Fruit fly (Drosophila melanogaster) whole organism, embryonic: ENCODE results near the gene Sam-S.

Source experiments
- Abd-B ChIP-seq: fragments of 200-800 bp; sonication (Bioruptor generic); optimal IDR thresholded peaks from 2 replicates; lab custom pipeline; 2018; ENCODE audit warnings: missing biosample characterization, mild to moderate bottlenecking, missing genetic modification characterization, moderate library complexity
- Ada2b ChIP-seq: fragments of 200-800 bp; sonication (Bioruptor generic); IDR thresholded peaks from 2 replicates; pipeline ENCODE4 v1.3.6; 2022; ENCODE audit warnings: missing biosample characterization, missing genetic modification characterization
- Atf-2 ChIP-seq: fragments of 200-800 bp; sonication (Bioruptor generic); optimal IDR thresholded peaks from 2 replicates; lab custom pipeline; 2016; ENCODE audit warnings: missing biosample characterization, missing genetic modification characterization
- B-H1 ChIP-seq: fragments of 200-800 bp; sonication (Bioruptor generic); IDR thresholded peaks from 3 replicates; pipeline ENCODE4 v1.3.6; 2022; ENCODE audit warnings: missing biosample characterization, missing genetic modification characterization
- CG1024 ChIP-seq: fragments of 200-800 bp; sonication (Bioruptor generic); IDR thresholded peaks from 2 replicates; pipeline ENCODE4 v1.3.6; 2022; ENCODE audit warnings: missing biosample characterization, missing genetic modification characterization
- CG10462 ChIP-seq: fragments of 200-800 bp; sonication (Bioruptor generic); optimal IDR thresholded peaks from 2 replicates; lab custom pipeline; 2016; ENCODE audit warnings: missing biosample characterization, missing genetic modification characterization
- CG10654 ChIP-seq: fragments of 200-800 bp; sonication (Bioruptor generic); optimal IDR thresholded peaks from 2 replicates; lab custom pipeline; 2016; ENCODE audit warnings: missing biosample characterization, missing genetic modification characterization
- CG12236 ChIP-seq: fragments of 200-800 bp; sonication (Bioruptor generic); optimal IDR thresholded peaks from 2 replicates; lab custom pipeline; 2016; ENCODE audit warnings: missing biosample characterization, missing genetic modification characterization
- CG13123 ChIP-seq: fragments of 200-800 bp; sonication (Bioruptor generic); optimal IDR thresholded peaks from 2 replicates; lab custom pipeline; 2016; ENCODE audit warnings: missing biosample characterization, missing genetic modification characterization
- CG15269 ChIP-seq: fragments of 200-800 bp; sonication (Bioruptor generic); optimal IDR thresholded peaks from 2 replicates; lab custom pipeline; 2018; ENCODE audit warnings: missing biosample characterization, mild to moderate bottlenecking, missing genetic modification characterization, moderate library complexity
- CG17612 ChIP-seq: fragments of 200-800 bp; sonication (Bioruptor generic); IDR thresholded peaks from 2 replicates; pipeline ENCODE4 v1.3.6; 2022; ENCODE audit warnings: missing biosample characterization, missing genetic modification characterization
- CG3065 ChIP-seq: fragments of 200-800 bp; sonication (Bioruptor generic); optimal IDR thresholded peaks from 2 replicates; lab custom pipeline; 2016; ENCODE audit warnings: missing biosample characterization, missing genetic modification characterization
- CG31365 ChIP-seq: fragments of 200-800 bp; sonication (Bioruptor generic); optimal IDR thresholded peaks from 2 replicates; lab custom pipeline; 2018; ENCODE audit warnings: missing biosample characterization, mild to moderate bottlenecking, missing genetic modification characterization
- CG3726 ChIP-seq: fragments of 200-800 bp; sonication (Bioruptor generic); IDR thresholded peaks from 3 replicates; pipeline ENCODE4, ENCODE4 v1.3.6; 2022; ENCODE audit warnings: missing biosample characterization, missing genetic modification characterization
- CG6683 ChIP-seq: fragments of 200-800 bp; sonication (Bioruptor generic); optimal IDR thresholded peaks from 2 replicates; lab custom pipeline; 2017; ENCODE audit warnings: missing biosample characterization, mild to moderate bottlenecking, missing genetic modification characterization, missing genetic modification reagents
- CG6791 ChIP-seq: fragments of 200-800 bp; sonication (Bioruptor generic); IDR thresholded peaks from 3 replicates; pipeline ENCODE4 v1.3.6; 2022; ENCODE audit warnings: missing biosample characterization, missing genetic modification characterization; ENCODE audit not compliant: partially characterized antibody
- CG7556 ChIP-seq: fragments of 200-800 bp; sonication (Bioruptor generic); optimal IDR thresholded peaks from 2 replicates; lab custom pipeline; 2017; ENCODE audit warnings: missing biosample characterization, mild to moderate bottlenecking, missing genetic modification characterization
- CG7928 ChIP-seq: fragments of 200-800 bp; sonication (Bioruptor generic); optimal IDR thresholded peaks from 2 replicates; lab custom pipeline; 2017; ENCODE audit warnings: missing biosample characterization, mild to moderate bottlenecking, missing genetic modification characterization
- CG8089 ChIP-seq: fragments of 200-800 bp; sonication (Bioruptor generic); optimal IDR thresholded peaks from 3 replicates; lab custom pipeline; 2016; ENCODE audit warnings: missing biosample characterization, missing genetic modification characterization
- D19B ChIP-seq: fragments of 200-800 bp; sonication (Bioruptor generic); optimal IDR thresholded peaks from 2 replicates; lab custom pipeline; 2017; ENCODE audit warnings: missing biosample characterization, mild to moderate bottlenecking, missing genetic modification characterization
- Dfd ChIP-seq, 2 experiments: fragments of >200 bp; optimal IDR thresholded peaks; 2 replicates each; lab custom pipeline; 2017; ENCODE audit warnings: missing biosample characterization in 2 of 2, missing genetic modification characterization in 2 of 2
- Dip3 ChIP-seq: fragments of 200-800 bp; sonication (Bioruptor generic); optimal IDR thresholded peaks from 3 replicates; lab custom pipeline; 2016; ENCODE audit warnings: missing biosample characterization, missing genetic modification characterization
- Hey ChIP-seq: fragments of 200-800 bp; sonication (Bioruptor generic); optimal IDR thresholded peaks from 3 replicates; lab custom pipeline; 2018; ENCODE audit warnings: missing biosample characterization, mild to moderate bottlenecking, missing genetic modification characterization
- Jarid2 ChIP-seq: fragments of 200-800 bp; sonication (Bioruptor generic); optimal IDR thresholded peaks from 3 replicates; lab custom pipeline; 2017; ENCODE audit warnings: mild to moderate bottlenecking, missing biosample characterization, missing genetic modification reagents, missing genetic modification characterization
- Lim3 ChIP-seq: fragments of 200-800 bp; sonication (Bioruptor generic); IDR thresholded peaks from 2 replicates; pipeline ENCODE4 v1.3.6; 2022; ENCODE audit warnings: missing biosample characterization, missing genetic modification characterization
- MTF-1 ChIP-seq: fragments of 200-800 bp; sonication (Bioruptor generic); optimal IDR thresholded peaks from 2 replicates; lab custom pipeline; 2018; ENCODE audit warnings: missing biosample characterization, mild to moderate bottlenecking, missing genetic modification characterization, borderline replicate concordance
- Mad ChIP-seq: fragments of 200-800 bp; sonication (Bioruptor generic); optimal IDR thresholded peaks from 2 replicates; lab custom pipeline; 2016; ENCODE audit warnings: missing biosample characterization, missing genetic modification characterization
- Ptx1 ChIP-seq: fragments of 200-800 bp; sonication (Bioruptor generic); IDR thresholded peaks from 2 replicates; pipeline ENCODE4 v1.3.6; 2022; ENCODE audit warnings: missing biosample characterization, missing genetic modification characterization
- Sin3A ChIP-seq: fragments of >200 bp; optimal IDR thresholded peaks from 2 replicates; lab custom pipeline; 2018
- Sox102F ChIP-seq: fragments of 200-800 bp; sonication (Bioruptor generic); optimal IDR thresholded peaks from 2 replicates; lab custom pipeline; 2018; ENCODE audit warnings: missing biosample characterization, mild to moderate bottlenecking, missing genetic modification characterization, moderate library complexity
- Sry-δ ChIP-seq: fragments of 200-800 bp; sonication (Bioruptor generic); optimal IDR thresholded peaks from 2 replicates; lab custom pipeline; 2016; ENCODE audit warnings: missing biosample characterization, missing genetic modification characterization
- TFAM ChIP-seq: fragments of 200-800 bp; sonication (Bioruptor generic); optimal IDR thresholded peaks from 2 replicates; lab custom pipeline; 2017; ENCODE audit warnings: missing biosample characterization, missing genetic modification characterization, inconsistent platforms
- YL-1 ChIP-seq: fragments of 200-800 bp; sonication (Bioruptor generic); optimal IDR thresholded peaks from 3 replicates; lab custom pipeline; 2017; ENCODE audit warnings: missing biosample characterization, mild to moderate bottlenecking, missing genetic modification characterization
- aop ChIP-seq: fragments of 200-800 bp; sonication (Bioruptor generic); IDR thresholded peaks from 2 replicates; pipeline ENCODE4 v1.3.6; 2022; ENCODE audit warnings: missing biosample characterization, missing genetic modification characterization
- cg ChIP-seq: fragments of 200-800 bp; sonication (Bioruptor generic); optimal IDR thresholded peaks from 3 replicates; lab custom pipeline; 2019; ENCODE audit warnings: missing biosample characterization, mild to moderate bottlenecking, missing genetic modification characterization, moderate library complexity
- chn ChIP-seq: fragments of 200-800 bp; sonication (Bioruptor generic); optimal IDR thresholded peaks from 2 replicates; lab custom pipeline; 2016; ENCODE audit warnings: missing biosample characterization, missing genetic modification characterization
- corto ChIP-seq: fragments of 200-800 bp; sonication (Bioruptor generic); optimal IDR thresholded peaks from 2 replicates; lab custom pipeline; 2016; ENCODE audit warnings: missing biosample characterization, mild to moderate bottlenecking, missing genetic modification characterization, moderate library complexity
- crc ChIP-seq: fragments of 200-800 bp; sonication (Bioruptor generic); optimal IDR thresholded peaks from 2 replicates; lab custom pipeline; 2016; ENCODE audit warnings: missing biosample characterization, missing genetic modification characterization
- crp ChIP-seq, 2 experiments: fragments of 200-800 bp; sonication (Bioruptor generic); optimal IDR thresholded peaks; 2 replicates in 1 of 2; 3 replicates in 1 of 2; lab custom pipeline; 2017; ENCODE audit warnings: missing biosample characterization in 2 of 2, missing genetic modification characterization in 2 of 2, mild to moderate bottlenecking in 1 of 2, moderate library complexity in 1 of 2
- cwo ChIP-seq: fragments of 200-800 bp; sonication (Bioruptor generic); optimal IDR thresholded peaks from 3 replicates; lab custom pipeline; 2017; ENCODE audit warnings: missing biosample characterization, missing genetic modification characterization, mild to moderate bottlenecking, moderate library complexity, missing genetic modification reagents
- danr ChIP-seq: fragments of 200-800 bp; sonication (Bioruptor generic); IDR thresholded peaks from 2 replicates; pipeline ENCODE4 v1.3.6; 2022; ENCODE audit warnings: missing biosample characterization, missing genetic modification characterization
- esg ChIP-seq: fragments of 200-800 bp; sonication (Bioruptor generic); conservative IDR thresholded peaks from 2 replicates; pipeline ENCODE4 v1.3.6; 2022; ENCODE audit warnings: missing biosample characterization, missing genetic modification characterization
- gce ChIP-seq: fragments of 200-800 bp; sonication (Bioruptor generic); IDR thresholded peaks from 3 replicates; pipeline ENCODE4 v1.3.6; 2022; ENCODE audit warnings: missing biosample characterization, missing genetic modification characterization
- gsb ChIP-seq: fragments of 200-800 bp; sonication (Bioruptor generic); IDR thresholded peaks from 2 replicates; pipeline ENCODE4 v1.3.6; 2022; ENCODE audit warnings: missing biosample characterization, missing genetic modification characterization
- lab ChIP-seq: fragments of 200-800 bp; sonication (Bioruptor generic); optimal IDR thresholded peaks from 3 replicates; lab custom pipeline; 2017; ENCODE audit warnings: missing biosample characterization, missing genetic modification characterization, mild to moderate bottlenecking, moderate library complexity, missing genetic modification reagents
- mam ChIP-seq: fragments of 200-800 bp; sonication (Bioruptor generic); optimal IDR thresholded peaks from 3 replicates; lab custom pipeline; 2016; ENCODE audit warnings: missing biosample characterization, missing genetic modification characterization
- oc ChIP-seq: fragments of 200-800 bp; sonication (Bioruptor generic); optimal IDR thresholded peaks from 2 replicates; lab custom pipeline; 2018; ENCODE audit warnings: missing biosample characterization, mild to moderate bottlenecking, missing genetic modification characterization, moderate library complexity
- pfk ChIP-seq: fragments of 200-800 bp; sonication (Bioruptor generic); optimal IDR thresholded peaks from 2 replicates; lab custom pipeline; 2018; ENCODE audit warnings: missing biosample characterization, mild to moderate bottlenecking, missing genetic modification characterization, moderate library complexity
- pita ChIP-seq: fragments of 200-800 bp; sonication (Bioruptor generic); optimal IDR thresholded peaks from 2 replicates; lab custom pipeline; 2017; ENCODE audit warnings: missing biosample characterization, mild to moderate bottlenecking, missing genetic modification characterization
- pnt ChIP-seq: fragments of 200-800 bp; sonication (Bioruptor generic); optimal IDR thresholded peaks from 3 replicates; lab custom pipeline; 2016; ENCODE audit warnings: missing biosample characterization, missing genetic modification characterization
- stc ChIP-seq: fragments of 200-800 bp; sonication (Bioruptor generic); IDR thresholded peaks from 2 replicates; pipeline ENCODE4 v1.3.6; 2022; ENCODE audit warnings: missing biosample characterization, missing genetic modification characterization
- tin ChIP-seq: fragments of 200-800 bp; sonication (Bioruptor generic); optimal IDR thresholded peaks from 3 replicates; lab custom pipeline; 2016; ENCODE audit warnings: missing biosample characterization, missing genetic modification characterization
- usp ChIP-seq: fragments of >200 bp; optimal IDR thresholded peaks from 2 replicates; lab custom pipeline; 2017; ENCODE audit warnings: missing biosample characterization, missing genetic modification characterization

The Sam-S gene

dm6 chr2L:81198-81597, 25.5 kb upstream of the Sam-S start (continued):
- TF ChIP-seq Jarid2 (GFP tag; lab: Kevin White, UChicago): no peak
- peak; percentile 68 for TF ChIP-seq MTF-1 (GFP tag; lab: Kevin White, UChicago)
- no peak for TF ChIP-seq CG6791 (GFP tag; lab: Robert Waterston, UW)
- no peak for TF ChIP-seq Atf-2 (GFP tag; lab: Kevin White, UChicago)
- no peak for TF ChIP-seq pita
- TF ChIP-seq CG7928 (GFP tag; lab: Kevin White, UChicago): no peak
- no peak for TF ChIP-seq Lim3 (GFP tag; lab: Robert Waterston, UW)
- TF ChIP-seq Mad (GFP tag; lab: Kevin White, UChicago): no peak
- no peak for TF ChIP-seq D19B (GFP tag; lab: Kevin White, UChicago)
- TF ChIP-seq CG13123 (GFP tag; lab: Kevin White, UChicago): no peak
- peak; percentile 29 for TF ChIP-seq cwo (GFP tag; lab: Kevin White, UChicago)
- peak; percentile 28 for TF ChIP-seq Sox102F (GFP tag; lab: Kevin White, UChicago)
- TF ChIP-seq CG3726 (GFP tag; lab: Robert Waterston, UW): no peak
- no peak for TF ChIP-seq CG8089 (GFP tag; lab: Kevin White, UChicago)
- TF ChIP-seq CG1024: no peak
- TF ChIP-seq Sry-δ (GFP tag; lab: Kevin White, UChicago): no peak
- TF ChIP-seq oc (tag; lab: Kevin White, UChicago): no peak
- TF ChIP-seq Ptx1 (GFP tag; lab: Robert Waterston, UW): no peak
- TF ChIP-seq CG6683 (GFP tag; lab: Kevin White, UChicago): peak; percentile 53
- TF ChIP-seq Abd-B (GFP tag; lab: Kevin White, UChicago): no peak
- no peak for TF ChIP-seq usp (GFP tag; lab: Kevin White, UChicago)
- no peak for TF ChIP-seq YL-1 (GFP tag; lab: Kevin White, UChicago)
- no peak for TF ChIP-seq tin
- no peak for TF ChIP-seq Hey
- peak; percentile 40 for TF ChIP-seq CG31365 (tag; lab: Kevin White, UChicago)
- no peak for TF ChIP-seq pnt (GFP tag; lab: Kevin White, UChicago)
- TF ChIP-seq stc (GFP tag; lab: Robert Waterston, UW): peak; percentile 59
- no peak for TF ChIP-seq gsb
- TF ChIP-seq CG10654 (GFP tag; lab: Kevin White, UChicago): no peak
- no peak for TF ChIP-seq Ada2b (GFP tag; lab: Robert Waterston, UW)
- no peak for TF ChIP-seq aop (GFP tag; lab: Robert Waterston, UW)
- no peak for TF ChIP-seq B-H1 (GFP tag; lab: Robert Waterston, UW)
- peak; percentile 29 for TF ChIP-seq CG15269
- TF ChIP-seq Dfd (GFP tag; optimal IDR thresholded peaks at IDR 0.05; lab: Kevin White, UChicago): no peak
- TF ChIP-seq gce (GFP tag; lab: Robert Waterston, UW): no peak
- TF ChIP-seq danr (GFP tag; lab: Robert Waterston, UW): no peak
- peak; percentile 84 for TF ChIP-seq lab (GFP tag; lab: Kevin White, UChicago)
- TF ChIP-seq TFAM (GFP tag; lab: Kevin White, UChicago): no peak
- no peak for TF ChIP-seq crp (GFP tag; optimal IDR thresholded peaks at IDR 0.05; lab: Kevin White, UChicago)
- no peak for TF ChIP-seq CG17612 (GFP tag; lab: Robert Waterston, UW)
- TF ChIP-seq mam: no peak
- TF ChIP-seq CG3065 (GFP tag; lab: Kevin White, UChicago): no peak
- peak; percentile 46 for TF ChIP-seq CG7556 (GFP tag; lab: Kevin White, UChicago)
- peak; percentile 26 for TF ChIP-seq corto (GFP tag; lab: Kevin White, UChicago)
- TF ChIP-seq esg (GFP tag; lab: Robert Waterston, UW): no peak
- TF ChIP-seq chn (GFP tag; lab: Kevin White, UChicago): no peak
- no peak for TF ChIP-seq CG10462 (GFP tag; lab: Kevin White, UChicago)
- peak; percentile 26 for TF ChIP-seq pfk (GFP tag; lab: Kevin White, UChicago)
- TF ChIP-seq cg: no peak
- TF ChIP-seq Sin3A (lab: Kevin White, UChicago): no peak
- no peak for TF ChIP-seq CG12236
- no peak for TF ChIP-seq crc (GFP tag; lab: Kevin White, UChicago)
- no peak for TF ChIP-seq Dip3 (GFP tag; lab: Kevin White, UChicago)
